Fruit fly (Drosophila melanogaster) whole organism, wandering third instar larva: ENCODE measurements around the gene JYalpha.

Experiments
- Abd-B ChIP-seq: fragments of >200 bp; optimal IDR thresholded peaks from 2 replicates; lab custom pipeline; 2017; ENCODE audit warnings: missing biosample characterization, missing genetic modification characterization
- CG32264 ChIP-seq: fragments of 200-800 bp; sonication (Bioruptor generic); optimal IDR thresholded peaks from 2 replicates; lab custom pipeline; 2016; ENCODE audit warnings: missing biosample characterization, missing genetic modification characterization
- CG9705 ChIP-seq: fragments of 200-800 bp; sonication (Bioruptor generic); optimal IDR thresholded peaks from 2 replicates; lab custom pipeline; 2018; ENCODE audit warnings: missing biosample characterization, mild to moderate bottlenecking, missing genetic modification characterization
- CrebA ChIP-seq: fragments of 200-800 bp; sonication (Bioruptor generic); optimal IDR thresholded peaks from 2 replicates; lab custom pipeline; 2016; ENCODE audit warnings: missing biosample characterization, mild to moderate bottlenecking, missing genetic modification characterization, borderline replicate concordance
- Dfd ChIP-seq: fragments of >200 bp; optimal IDR thresholded peaks from 2 replicates; lab custom pipeline; 2017; ENCODE audit warnings: missing biosample characterization, missing genetic modification characterization
- Dif ChIP-seq: fragments of 200-275, 200-300 bp; sonication (Bioruptor generic); optimal IDR thresholded peaks from 2 replicates; lab custom pipeline; 2018; ENCODE audit warnings: missing biosample characterization, missing genetic modification characterization; ENCODE audit not compliant: partially characterized antibody
- GATAd ChIP-seq: sonication (Bioruptor generic); optimal IDR thresholded peaks from 2 replicates; lab custom pipeline; 2016; ENCODE audit warnings: missing biosample characterization, missing genetic modification characterization
- HLH106 ChIP-seq: fragments of 200-800 bp; optimal IDR thresholded peaks from 3 replicates; lab custom pipeline; 2019; ENCODE audit warnings: missing biosample characterization, mild to moderate bottlenecking, missing genetic modification characterization, moderate library complexity
- Hnf4 ChIP-seq: fragments of 200-800 bp; sonication (Bioruptor generic); optimal IDR thresholded peaks from 2 replicates; lab custom pipeline; 2016; ENCODE audit warnings: missing biosample characterization, mild to moderate bottlenecking, missing genetic modification characterization
- Hr78 ChIP-seq: fragments of >200 bp; optimal IDR thresholded peaks from 2 replicates; lab custom pipeline; 2017; ENCODE audit warnings: missing biosample characterization, missing genetic modification characterization
- Hr83 ChIP-seq: fragments of 200-300 bp; sonication (Bioruptor generic); optimal IDR thresholded peaks from 2 replicates; lab custom pipeline; 2016; ENCODE audit warnings: missing biosample characterization, mild to moderate bottlenecking, missing genetic modification characterization, moderate library complexity; ENCODE audit not compliant: poor library complexity, severe bottlenecking
- Jra ChIP-seq: sonication (Bioruptor generic); optimal IDR thresholded peaks from 2 replicates; lab custom pipeline; 2016; ENCODE audit warnings: missing biosample characterization, missing genetic modification characterization
- Mio ChIP-seq: sonication (Bioruptor generic); optimal IDR thresholded peaks from 2 replicates; lab custom pipeline; 2016; ENCODE audit warnings: missing biosample characterization, missing genetic modification characterization
- Myc ChIP-seq: fragments of >200 bp; optimal IDR thresholded peaks from 2 replicates; lab custom pipeline; 2017
- N ChIP-seq: fragments of >200 bp; optimal IDR thresholded peaks from 2 replicates; lab custom pipeline; 2018; ENCODE audit warnings: missing biosample characterization, missing external identifiers, missing genetic modification characterization
- OdsH ChIP-seq: fragments of 200-800 bp; sonication (Bioruptor generic); optimal IDR thresholded peaks from 2 replicates; lab custom pipeline; 2016; ENCODE audit warnings: missing biosample characterization, mild to moderate bottlenecking, missing genetic modification characterization
- Rel ChIP-seq, 2 experiments: fragments of 200-800 bp; sonication (Bioruptor generic) in 1 of 2; optimal IDR thresholded peaks; 2 replicates in 1 of 2; 3 replicates in 1 of 2; lab custom pipeline; 2016 to 2019; ENCODE audit warnings: mild to moderate bottlenecking in 2 of 2, missing biosample characterization in 2 of 2, missing genetic modification characterization in 2 of 2, moderate library complexity in 1 of 2
- Sp1 ChIP-seq: fragments of 200-800 bp; sonication (Bioruptor generic); optimal IDR thresholded peaks from 3 replicates; lab custom pipeline; 2019; ENCODE audit warnings: missing biosample characterization, mild to moderate bottlenecking, missing genetic modification characterization, moderate library complexity
- Vsx2 ChIP-seq: fragments of 200-300, 225-300 bp; sonication (Bioruptor generic); optimal IDR thresholded peaks from 2 replicates; lab custom pipeline; 2018; ENCODE audit warnings: missing biosample characterization, missing genetic modification characterization; ENCODE audit not compliant: partially characterized antibody
- br ChIP-seq: fragments of 200-800 bp; sonication (Bioruptor generic); optimal IDR thresholded peaks from 2 replicates; lab custom pipeline; 2016; ENCODE audit warnings: missing biosample characterization, missing genetic modification characterization
- brk ChIP-seq: fragments of 200-800 bp; sonication (Bioruptor generic); optimal IDR thresholded peaks from 2 replicates; lab custom pipeline; 2016; ENCODE audit warnings: missing biosample characterization, mild to moderate bottlenecking, missing genetic modification characterization
- dl ChIP-seq, 2 experiments: fragments of 175-275, 200-275 bp in 1 of 2; fragments of 200-275 bp in 1 of 2; sonication (Bioruptor generic); optimal IDR thresholded peaks; lab custom pipeline; 2018; ENCODE audit warnings: mild to moderate bottlenecking in 2 of 2, missing biosample characterization in 2 of 2, missing genetic modification characterization in 2 of 2, moderate library complexity in 2 of 2; ENCODE audit not compliant: partially characterized antibody in 2 of 2, insufficient read depth in 1 of 2
- dmrt93B ChIP-seq: fragments of 200-800 bp; sonication (Bioruptor generic); optimal IDR thresholded peaks from 2 replicates; lab custom pipeline; 2018; ENCODE audit warnings: missing biosample characterization, mild to moderate bottlenecking, missing genetic modification characterization
- dsf ChIP-seq: sonication (Bioruptor generic); optimal IDR thresholded peaks from 2 replicates; lab custom pipeline; 2016; ENCODE audit warnings: missing biosample characterization, missing genetic modification characterization, borderline replicate concordance
- ey ChIP-seq: fragments of 200-800 bp; sonication (Bioruptor generic); optimal IDR thresholded peaks from 2 replicates; lab custom pipeline; 2016; ENCODE audit warnings: missing biosample characterization, missing genetic modification characterization
- foxo ChIP-seq, 2 experiments: fragments of 200-800 bp; sonication (Bioruptor generic); optimal IDR thresholded peaks; 2 replicates in 1 of 2; 3 replicates in 1 of 2; lab custom pipeline; 2016 to 2017; ENCODE audit warnings: missing biosample characterization in 2 of 2, missing genetic modification characterization in 2 of 2
- fru ChIP-seq: fragments of 200-800 bp; sonication (Bioruptor generic); optimal IDR thresholded peaks from 3 replicates; lab custom pipeline; 2016; ENCODE audit warnings: missing biosample characterization, mild to moderate bottlenecking, missing genetic modification characterization
- h ChIP-seq: fragments of 200-800 bp; sonication (Bioruptor generic); optimal IDR thresholded peaks from 3 replicates; lab custom pipeline; 2016; ENCODE audit warnings: missing biosample characterization, mild to moderate bottlenecking, missing genetic modification characterization
- jim ChIP-seq: fragments of 175-275, 200-325 bp; sonication (Bioruptor generic); optimal IDR thresholded peaks from 2 replicates; lab custom pipeline; 2016; ENCODE audit warnings: missing biosample characterization, mild to moderate bottlenecking, missing genetic modification characterization
- lola ChIP-seq: fragments of >200 bp; optimal IDR thresholded peaks from 2 replicates; lab custom pipeline; 2017; ENCODE audit warnings: missing biosample characterization, missing genetic modification characterization
- pan ChIP-seq: fragments of >200 bp; optimal IDR thresholded peaks from 2 replicates; lab custom pipeline; 2017
- psq ChIP-seq: fragments of 200-800 bp; sonication (Bioruptor generic); optimal IDR thresholded peaks from 3 replicates; lab custom pipeline; 2017; ENCODE audit warnings: missing biosample characterization, mild to moderate bottlenecking, missing genetic modification characterization, moderate library complexity
- rgr ChIP-seq: fragments of 200-800 bp; sonication (Bioruptor generic); optimal IDR thresholded peaks from 3 replicates; lab custom pipeline; 2016; ENCODE audit warnings: missing biosample characterization, mild to moderate bottlenecking, missing genetic modification characterization
- sage ChIP-seq: fragments of 200-800 bp; sonication (Bioruptor generic); optimal IDR thresholded peaks from 2 replicates; lab custom pipeline; 2016; ENCODE audit warnings: missing biosample characterization, mild to moderate bottlenecking, missing genetic modification characterization
- sv ChIP-seq: fragments of 200-800 bp; sonication (Bioruptor generic); optimal IDR thresholded peaks from 3 replicates; lab custom pipeline; 2016; ENCODE audit warnings: missing biosample characterization, missing genetic modification characterization
- tai ChIP-seq: sonication (Bioruptor generic); optimal IDR thresholded peaks from 2 replicates; lab custom pipeline; 2016; ENCODE audit warnings: missing biosample characterization, missing genetic modification characterization
- usp ChIP-seq: fragments of >200 bp; optimal IDR thresholded peaks from 2 replicates; lab custom pipeline; 2017; ENCODE audit warnings: missing biosample characterization, missing genetic modification characterization
- woc ChIP-seq: sonication (Bioruptor generic); optimal IDR thresholded peaks from 2 replicates; lab custom pipeline; 2016; ENCODE audit warnings: missing biosample characterization, mild to moderate bottlenecking, missing genetic modification characterization

JYalpha gene

DNA sequence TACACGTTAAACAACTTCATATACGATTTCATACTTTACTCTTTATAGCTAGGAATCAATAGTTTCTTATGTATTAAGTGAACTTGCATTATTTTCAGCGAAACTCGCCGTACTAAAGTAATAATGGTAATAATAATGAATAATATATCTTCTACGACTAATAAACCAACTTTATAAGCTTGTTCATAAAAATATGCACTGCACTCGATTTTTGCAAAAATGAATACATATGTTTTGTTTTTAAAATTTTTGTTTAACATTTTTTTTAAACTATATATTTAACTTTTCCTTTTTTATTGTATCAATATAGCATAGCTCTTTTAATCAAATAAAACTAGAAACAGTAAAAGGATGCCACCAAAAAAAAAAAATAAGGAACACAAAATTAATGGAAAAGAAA lies at the start of gene JYalpha:
JYalpha (plus strand) TSS at position 301 of the 400 bp plus-strand sequence.
- TF ChIP-seq Hnf4 (no peak), CG32264 (GFP tag; lab: Kevin White, UChicago) (no peak)
- TF ChIP-seq, all 38 proteins: peak for 0

DNA sequence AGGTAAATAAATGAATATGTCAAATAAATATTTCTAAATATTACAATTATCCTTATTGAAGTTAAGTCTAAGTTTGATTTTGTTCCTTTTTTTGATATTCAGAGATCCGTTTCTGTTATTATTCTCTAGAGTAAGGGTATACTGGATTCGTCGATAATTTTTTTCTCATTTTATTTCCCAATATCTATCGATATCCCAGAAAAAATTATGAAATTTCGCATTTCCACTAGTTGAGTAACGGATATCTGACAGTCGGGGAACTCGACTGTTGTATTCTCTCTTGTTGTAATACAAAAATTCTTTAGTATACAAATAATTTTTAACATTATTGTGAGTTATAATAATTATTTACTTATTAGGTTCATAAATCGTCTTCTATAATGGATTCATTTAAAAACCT lies 730 bp downstream of the JYalpha start:
- no peak for TF ChIP-seq sv
- no peak for TF ChIP-seq CG32264 (GFP tag; lab: Kevin White, UChicago)
- no peak for TF ChIP-seq Dfd (GFP tag; lab: Kevin White, UChicago)
- no peak for TF ChIP-seq br
- no peak for TF ChIP-seq Dif (GFP tag; lab: Kevin White, UChicago)
- TF ChIP-seq Abd-B (GFP tag; lab: Kevin White, UChicago), result no peak
- TF ChIP-seq Jra (GFP tag; lab: Kevin White, UChicago), result no peak
- no peak for TF ChIP-seq pan (lab: Kevin White, UChicago)

DNA sequence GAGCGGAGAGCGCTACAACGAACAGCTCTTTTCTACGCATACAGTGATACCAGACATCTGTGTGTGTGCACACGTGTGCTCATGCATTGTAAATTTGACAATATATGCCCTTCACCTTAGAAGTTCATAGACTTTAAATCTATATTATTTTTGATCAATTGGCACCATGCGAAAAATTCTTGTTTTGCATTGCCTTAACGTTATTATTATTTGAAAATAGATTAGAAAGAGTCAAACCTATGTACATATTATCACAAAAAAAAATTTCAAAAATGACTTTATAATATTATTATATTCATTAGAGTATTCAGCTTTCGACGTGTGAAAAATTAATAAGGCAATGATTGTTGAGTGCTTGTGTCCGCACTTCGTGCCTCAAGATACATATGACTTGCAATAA lies 40.9 kb downstream of the JYalpha start:
- peak; percentile 66 for TF ChIP-seq Dfd (GFP tag; lab: Kevin White, UChicago)

DNA sequence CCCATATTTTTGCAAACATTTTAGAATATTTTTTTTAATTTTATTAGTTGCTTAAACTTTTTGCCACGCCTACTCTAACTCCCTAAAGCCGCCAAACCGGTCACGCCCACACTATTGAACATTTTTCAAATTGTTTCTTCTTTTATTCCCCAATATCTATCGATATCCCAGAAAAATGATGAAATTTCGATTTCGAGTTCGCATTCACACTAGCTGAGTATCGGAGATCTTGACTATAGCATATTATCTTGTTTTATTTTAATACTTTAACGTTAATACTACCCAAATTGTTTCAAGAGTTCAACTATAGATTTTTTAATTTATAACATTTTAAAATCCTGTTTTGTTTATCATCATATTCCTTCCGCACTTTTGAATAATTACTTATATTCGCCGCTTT lies 41.7 kb downstream of the JYalpha start:
- TF ChIP-seq Dfd (GFP tag; lab: Kevin White, UChicago) (peak; percentile 47), CrebA (GFP tag; lab: Kevin White, UChicago) (no peak)
- TF ChIP-seq, all 38 proteins: peak for 1

dm6 chr4:43179-43935 lies 42.7 kb downstream of the JYalpha start, which contains the start of gene PlexB:
TSS of gene PlexB (minus strand) at chr4:43778.
- TF ChIP-seq CG32264 (GFP tag; lab: Kevin White, UChicago), result no peak
- no peak for TF ChIP-seq Sp1
- no peak for TF ChIP-seq CG9705 (GFP tag; lab: Kevin White, UChicago)
- TF ChIP-seq Abd-B (GFP tag; lab: Kevin White, UChicago), result no peak
- TF ChIP-seq foxo (GFP tag; optimal IDR thresholded peaks at IDR 0.05; lab: Kevin White, UChicago), result no peak
- TF ChIP-seq Rel (GFP tag; optimal IDR thresholded peaks at IDR 0.05; lab: Kevin White, UChicago), result no peak
- no peak for TF ChIP-seq Rel (tag; optimal IDR thresholded peaks at IDR 0.05; lab: Kevin White, UChicago)
- TF ChIP-seq rgr (GFP tag; lab: Kevin White, UChicago), result no peak
- peak; percentile 29 for TF ChIP-seq Hr83 (GFP tag; lab: Kevin White, UChicago)
- no peak for TF ChIP-seq dsf (GFP tag; lab: Kevin White, UChicago)
- no peak for TF ChIP-seq sv
- peak; percentile 95 for TF ChIP-seq N (GFP tag; lab: Kevin White, UChicago)
- no peak for TF ChIP-seq br
- peak; percentile 44 for TF ChIP-seq Vsx2
- peak; percentile 40 for TF ChIP-seq Jra (GFP tag; lab: Kevin White, UChicago)
- TF ChIP-seq Myc (lab: Kevin White, UChicago), result no peak
- TF ChIP-seq OdsH, result no peak
- no peak for TF ChIP-seq h (GFP tag; lab: Kevin White, UChicago)
- TF ChIP-seq dl (GFP tag; optimal IDR thresholded peaks at IDR 0.05; lab: Kevin White, UChicago; ENCODE audit: insufficient read depth in 1 of 2, partially characterized antibody in 2 of 2), result no peak
- no peak for TF ChIP-seq GATAd (GFP tag; lab: Kevin White, UChicago)
- no peak for TF ChIP-seq Dfd (GFP tag; lab: Kevin White, UChicago)
- no peak for TF ChIP-seq lola (GFP tag; lab: Kevin White, UChicago)
- no peak for TF ChIP-seq CrebA (GFP tag; lab: Kevin White, UChicago)
- TF ChIP-seq sage (GFP tag; lab: Kevin White, UChicago), result no peak
- no peak for TF ChIP-seq dmrt93B (GFP tag; lab: Kevin White, UChicago)
- no peak for TF ChIP-seq Dif (GFP tag; lab: Kevin White, UChicago)
- peak; percentile 31 for TF ChIP-seq Hnf4
- peak; percentile 84 for TF ChIP-seq Hr78
- TF ChIP-seq Mio (GFP tag; lab: Kevin White, UChicago), result no peak
- no peak for TF ChIP-seq pan (lab: Kevin White, UChicago)
- no peak for TF ChIP-seq ey
- TF ChIP-seq psq, result no peak
- TF ChIP-seq fru, result no peak
- peak; percentile 1 for TF ChIP-seq tai (GFP tag; lab: Kevin White, UChicago)
- peak; percentile 12 for TF ChIP-seq HLH106 (tag; lab: Kevin White, UChicago)
- TF ChIP-seq jim (GFP tag; lab: Kevin White, UChicago), result no peak
- peak; percentile 82 for TF ChIP-seq woc (GFP tag; lab: Kevin White, UChicago)
- no peak for TF ChIP-seq usp
- TF ChIP-seq brk, result peak; percentile 36
